Fruit fly (Drosophila melanogaster): ENCODE results near the gene frm.

- TF ChIP-seq CG8478 (optimal IDR thresholded peaks at IDR 0.05) (no peak), CTCF (optimal IDR thresholded peaks at IDR 0.05) (no peak)
These were observed 20.1 kb upstream of the frm start for dm6 chr3L:5571051-5571450.

Measured in S2 (cell line).